Fruit fly (Drosophila melanogaster) whole organism: Measurements from ENCODE around the gene Ing3.

Experiments used
- CG8478 ChIP-seq: fragments of >200 bp; optimal IDR thresholded peaks from 2 replicates; lab custom pipeline; 2018; ENCODE audit warnings: inconsistent platforms
- EcR ChIP-seq, 2 experiments: fragments of >200 bp; optimal IDR thresholded peaks; 2 replicates each; lab custom pipeline; 2017; ENCODE audit warnings: missing biosample characterization in 2 of 2, missing genetic modification characterization in 2 of 2, missing genetic modification reagents in 2 of 2
- pan ChIP-seq: fragments of >200 bp; optimal IDR thresholded peaks from 2 replicates; lab custom pipeline; 2017
- psq ChIP-seq: fragments of >200 bp; optimal IDR thresholded peaks from 2 replicates; lab custom pipeline; 2017
- usp ChIP-seq: fragments of >200 bp; optimal IDR thresholded peaks from 2 replicates; lab custom pipeline; 2017; ENCODE audit warnings: missing biosample characterization, missing genetic modification characterization, mixed read lengths

DNA sequence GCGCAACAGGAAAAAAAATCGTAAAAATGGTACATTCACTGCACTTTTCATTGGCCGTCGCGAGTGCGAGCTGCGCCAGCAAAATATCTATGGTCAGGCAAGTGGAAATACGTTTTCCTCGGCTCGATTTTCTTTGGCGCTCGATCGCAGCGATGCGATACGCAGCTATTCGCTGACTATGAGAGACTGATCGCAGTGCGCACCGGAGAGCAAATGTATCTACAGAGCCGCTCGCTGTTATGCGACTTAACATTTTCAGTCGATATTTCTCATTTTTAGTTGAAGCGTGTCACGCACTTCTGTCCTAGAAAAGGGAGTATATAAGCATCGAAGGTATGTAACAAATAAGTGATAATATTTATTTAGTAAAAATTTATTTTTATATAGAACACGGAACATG lies 18.2 kb downstream of the Ing3 start, which contains the start of gene wgn:
- TF ChIP-seq pan (lab: Kevin White, UChicago) (no peak), psq (lab: Kevin White, UChicago) (no peak), CG8478 (lab: Kevin White, UChicago) (no peak), usp (GFP tag; lab: Kevin White, UChicago) (no peak), EcR (GFP tag; optimal IDR thresholded peaks at IDR 0.05; lab: Kevin White, UChicago) (no peak)
